Worm (Caenorhabditis elegans) whole organism, midembryonic: ENCODE results near the gene F13B12.1.

ENCODE experiments used
- T22C8.4 ChIP-seq: fragments of 200-800 bp; sonication (Bioruptor generic); IDR thresholded peaks from 2 replicates; pipeline ENCODE4 v1.3.6; 2022; ENCODE audit warnings: missing genetic modification characterization, missing compliant biosample characterization
- cog-1 ChIP-seq: sonication (generic microtip); optimal IDR thresholded peaks from 2 replicates; lab custom pipeline; 2016; ENCODE audit warnings: missing genetic modification characterization, missing compliant biosample characterization
- flt-1 ChIP-seq: fragments of 200-800 bp; sonication (Bioruptor generic); IDR thresholded peaks from 2 replicates; pipeline ENCODE4 v1.3.6; 2022; ENCODE audit warnings: missing genetic modification characterization, missing compliant biosample characterization
- med-1 ChIP-seq: sonication (generic microtip); optimal IDR thresholded peaks from 2 replicates; lab custom pipeline; 2017; ENCODE audit warnings: missing genetic modification characterization, mild to moderate bottlenecking, missing compliant biosample characterization, antibody characterized with exemption, missing genetic modification reagents; ENCODE audit not compliant: insufficient read depth
- ref-1 ChIP-seq: fragments of 200-800 bp; sonication (Bioruptor generic); conservative IDR thresholded peaks from 2 replicates; pipeline ENCODE4 v1.3.6; 2022; ENCODE audit warnings: missing genetic modification reagents, missing genetic modification characterization, missing compliant biosample characterization
- tab-1 ChIP-seq: fragments of 200-800 bp; sonication (Bioruptor generic); IDR thresholded peaks from 2 replicates; pipeline ENCODE4 v1.3.6; 2022; ENCODE audit warnings: missing genetic modification characterization, missing compliant biosample characterization
- ztf-23 ChIP-seq: fragments of 200-800 bp; sonication (Bioruptor generic); IDR thresholded peaks from 2 replicates; pipeline ENCODE4 v1.3.6; 2022; ENCODE audit warnings: missing genetic modification reagents, missing genetic modification characterization, missing compliant biosample characterization
- ztf-29 ChIP-seq: fragments of 200-800 bp; sonication (Bioruptor generic); IDR thresholded peaks from 2 replicates; pipeline ENCODE4 v1.3.6; 2022; ENCODE audit warnings: missing genetic modification reagents, missing genetic modification characterization, missing compliant biosample characterization

ce11 chrIV:10463127-10463526 lies 38.7 kb upstream of the F13B12.1 start:
- TF ChIP-seq med-1 (GFP tag; lab: Kevin White, UChicago) (no peak), tab-1 (GFP tag; lab: Robert Waterston, UW) (no peak), ztf-23 (GFP tag; lab: Robert Waterston, UW) (no peak), T22C8.4 (GFP tag; lab: Robert Waterston, UW) (no peak), ztf-29 (GFP tag; lab: Robert Waterston, UW) (no peak), flt-1 (no peak), ref-1 (no peak), cog-1 (tag; lab: Kevin White, UChicago) (no peak)
